Fruit fly (Drosophila melanogaster): Measurements from ENCODE around the gene CG8840.

The CG8840 gene

DNA sequence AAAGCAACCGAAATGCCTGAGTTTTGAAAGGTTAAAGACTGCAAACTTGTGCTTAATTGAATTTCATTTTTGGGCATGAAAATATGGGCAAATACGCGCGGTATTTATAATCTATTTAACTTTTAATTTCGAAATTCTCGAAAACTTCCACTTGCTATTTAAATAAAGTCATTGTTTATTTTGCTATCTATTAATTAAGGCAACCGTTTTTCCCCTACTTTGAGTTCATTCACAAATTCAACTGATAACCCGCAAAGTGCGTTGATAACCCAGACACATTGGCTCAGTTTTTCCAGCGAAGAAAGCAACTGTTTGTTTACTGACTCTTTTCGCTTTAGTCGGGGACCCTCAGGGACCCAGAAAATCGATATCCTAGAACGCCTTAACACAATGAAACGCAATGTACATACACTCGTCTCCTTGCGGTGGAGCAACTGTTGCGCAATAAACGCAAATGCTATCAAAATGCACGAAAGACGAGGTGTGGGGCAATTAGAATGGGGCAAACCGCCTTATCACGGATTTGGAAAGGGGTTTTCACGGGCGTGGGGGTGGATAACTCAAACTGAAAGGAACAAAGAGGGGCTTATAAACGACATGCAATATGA, 38.5 kb upstream of the CG8840 start:
- TF ChIP-seq CG34367 (tag; optimal IDR thresholded peaks at IDR 0.05) (no peak), CG17806 (tag; optimal IDR thresholded peaks at IDR 0.05) (no peak), CG15710 (tag; optimal IDR thresholded peaks at IDR 0.05) (no peak), CG32121 (GFP tag; IDR thresholded peaks at IDR 0.05) (no peak), CG14655 (GFP tag; optimal IDR thresholded peaks at IDR 0.05) (no peak)

DNA sequence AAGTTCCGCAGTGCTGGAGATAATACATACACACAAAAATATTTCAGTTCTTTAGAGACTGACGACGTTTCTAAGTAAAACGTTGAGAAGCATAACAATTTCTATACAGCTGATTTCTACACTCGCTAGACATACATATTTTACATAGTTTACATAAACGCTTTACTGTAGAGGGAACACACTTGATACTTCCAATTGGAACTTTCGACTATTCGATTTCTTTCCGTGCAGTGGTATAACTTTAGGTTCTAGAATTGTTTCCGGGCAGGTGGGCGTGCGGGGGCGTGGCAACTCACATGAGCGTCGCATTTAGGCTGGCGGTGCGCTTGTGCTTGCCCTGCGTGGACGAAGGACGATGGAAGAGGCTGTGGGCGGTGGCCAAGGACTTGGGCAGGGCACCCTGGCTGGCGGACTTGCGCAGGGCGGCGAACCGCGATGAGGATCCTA, 37.9 kb upstream of the CG8840 start:
- TF ChIP-seq Pif1B (GFP tag; optimal IDR thresholded peaks at IDR 0.05): no peak
- TF ChIP-seq CG8159 (tag; optimal IDR thresholded peaks at IDR 0.05): peak; percentile 20
- no peak for TF ChIP-seq CG13204 (GFP tag; optimal IDR thresholded peaks at IDR 0.05)
- peak; percentile 35; the same call in 1 of the 3 replicates for TF ChIP-seq fd96Ca (GFP tag; IDR thresholded peaks at IDR 0.05)
- TF ChIP-seq gl (tag; optimal IDR thresholded peaks at IDR 0.05): no peak
- no peak for TF ChIP-seq CG34367 (tag; optimal IDR thresholded peaks at IDR 0.05)
- TF ChIP-seq CG8301 (tag; optimal IDR thresholded peaks at IDR 0.05): peak; percentile 24
- no peak for TF ChIP-seq EcR (GFP tag; optimal IDR thresholded peaks at IDR 0.05)
- peak; percentile 29 for TF ChIP-seq CG14655 (GFP tag; optimal IDR thresholded peaks at IDR 0.05)
- TF ChIP-seq CG32121 (GFP tag; IDR thresholded peaks at IDR 0.05): peak; percentile 41; the same call in 1 of the 2 replicates
- no peak for TF ChIP-seq CG12605 (GFP tag; IDR thresholded peaks at IDR 0.05)
- TF ChIP-seq rn (GFP tag; IDR thresholded peaks at IDR 0.05): no peak
- no peak for TF ChIP-seq D1 (tag; optimal IDR thresholded peaks at IDR 0.05)
- peak; percentile 2 for TF ChIP-seq CG15710 (tag; optimal IDR thresholded peaks at IDR 0.05)
- TF ChIP-seq Snoo (tag; optimal IDR thresholded peaks at IDR 0.05): no peak
- no peak for TF ChIP-seq CG9948 (tag; optimal IDR thresholded peaks at IDR 0.05)
- peak; percentile 3 for TF ChIP-seq CG17806 (tag; optimal IDR thresholded peaks at IDR 0.05)
- TF ChIP-seq CG4496 (GFP tag; IDR thresholded peaks at IDR 0.05): peak; percentile 47; the same call in 1 of the 3 replicates
- TF ChIP-seq Ets98B (GFP tag; IDR thresholded peaks at IDR 0.05): peak; percentile 49
- TF ChIP-seq Pif1A (GFP tag; optimal IDR thresholded peaks at IDR 0.05): peak; percentile 39
- TF ChIP-seq CG10348 (GFP tag; IDR thresholded peaks at IDR 0.05): no peak

DNA sequence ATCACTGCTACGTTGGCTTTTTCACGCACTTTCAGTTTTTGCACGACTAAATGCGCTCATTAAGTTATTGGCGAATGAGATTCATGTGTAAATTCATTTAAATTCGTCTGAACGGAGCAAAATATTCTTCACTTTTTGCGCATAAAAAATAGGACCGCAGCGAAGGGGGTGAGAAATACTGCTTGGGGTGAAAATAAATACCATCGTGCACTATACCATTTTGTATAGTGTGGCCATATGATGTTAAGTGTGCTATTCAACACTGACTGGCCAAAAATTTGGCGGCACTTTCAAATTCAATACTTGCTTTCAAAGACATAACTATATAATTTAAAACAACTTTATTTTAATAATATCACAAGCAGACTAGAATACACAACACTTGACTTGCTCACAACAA, 37.1 kb upstream of the CG8840 start, which contains the start of gene GramD1B:
TSS of gene GramD1B (minus strand) at position 131 of the 400 bp plus-strand sequence.
- TF ChIP-seq CG34367 (tag; optimal IDR thresholded peaks at IDR 0.05) (no peak), CG4496 (GFP tag; IDR thresholded peaks at IDR 0.05) (no peak), CG17806 (tag; optimal IDR thresholded peaks at IDR 0.05) (no peak), CG32121 (GFP tag; IDR thresholded peaks at IDR 0.05) (no peak), CG8159 (tag; optimal IDR thresholded peaks at IDR 0.05) (no peak), CG15710 (tag; optimal IDR thresholded peaks at IDR 0.05) (no peak), Pif1B (GFP tag; optimal IDR thresholded peaks at IDR 0.05) (no peak), EcR (GFP tag; optimal IDR thresholded peaks at IDR 0.05) (no peak), D1 (tag; optimal IDR thresholded peaks at IDR 0.05) (no peak), CG13204 (GFP tag; optimal IDR thresholded peaks at IDR 0.05) (no peak), Ets98B (GFP tag; IDR thresholded peaks at IDR 0.05) (no peak), CG14655 (GFP tag; optimal IDR thresholded peaks at IDR 0.05) (no peak)

DNA sequence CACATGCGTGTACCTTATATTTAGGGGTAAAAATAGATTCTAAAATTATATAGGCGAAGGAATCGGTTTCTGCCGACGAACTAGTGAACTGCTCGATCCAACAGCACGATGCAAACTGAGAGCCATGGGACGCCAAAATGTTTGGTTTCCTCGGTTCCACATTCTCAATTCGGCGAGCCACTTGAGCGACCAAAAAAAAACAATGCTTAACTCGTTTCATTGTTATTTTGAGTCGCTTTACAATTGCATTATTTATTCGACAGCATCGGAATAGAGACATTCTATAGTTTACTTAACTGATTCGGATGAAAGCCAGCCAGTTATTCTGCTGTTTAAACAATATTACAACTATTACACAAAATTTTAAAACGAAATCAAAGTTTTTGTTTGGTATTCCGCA, 34.7 kb upstream of the CG8840 start, which contains the start of gene CG15412:
TSS of gene CG15412 (minus strand) at position 101 of the 400 bp plus-strand sequence.
- TF ChIP-seq EcR (GFP tag; optimal IDR thresholded peaks at IDR 0.05) (no peak), CG8301 (tag; optimal IDR thresholded peaks at IDR 0.05) (no peak), gl (tag; optimal IDR thresholded peaks at IDR 0.05) (no peak)

DNA sequence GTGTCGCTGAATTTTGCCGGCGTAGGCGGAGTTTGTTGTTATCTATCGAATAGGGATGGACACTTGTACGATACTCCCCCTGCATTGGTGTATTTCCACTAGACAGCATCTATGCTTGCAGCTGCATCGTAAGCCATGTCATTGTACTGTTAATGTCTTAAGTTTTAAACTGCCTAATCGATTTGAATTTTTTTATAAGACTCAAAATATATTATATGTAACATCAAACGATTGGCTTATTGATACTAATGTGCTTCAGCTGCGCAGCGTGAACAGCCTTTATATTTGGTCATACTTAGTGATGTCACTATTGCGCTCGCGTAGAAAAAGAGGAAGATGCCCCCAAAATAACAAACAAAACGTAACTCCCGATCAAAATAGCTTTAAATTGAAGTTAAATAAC, 33.7 kb upstream of the CG8840 start, which contains the start of the genes CG9662 and Ptpa:
TSS of gene CG9662 (minus strand) at position 54 of the 403 bp plus-strand sequence.
TSS of gene Ptpa (plus strand) at position 319 of the 403 bp plus-strand sequence.
- peak; percentile 67 for TF ChIP-seq CG4496 (GFP tag; IDR thresholded peaks at IDR 0.05)
- peak; percentile 61 for TF ChIP-seq CG15710 (tag; optimal IDR thresholded peaks at IDR 0.05)
- TF ChIP-seq CG8159 (tag; optimal IDR thresholded peaks at IDR 0.05): peak; percentile 67
- TF ChIP-seq CG10348 (GFP tag; IDR thresholded peaks at IDR 0.05): 0 out of 2 replicates have a peak, but pooled peaks have one; percentile 14
- peak; percentile 42 for TF ChIP-seq Ets98B (GFP tag; IDR thresholded peaks at IDR 0.05)
- TF ChIP-seq gl (tag; optimal IDR thresholded peaks at IDR 0.05): no peak
- TF ChIP-seq fd96Ca (GFP tag; IDR thresholded peaks at IDR 0.05): peak; percentile 76
- no peak for TF ChIP-seq D1 (tag; optimal IDR thresholded peaks at IDR 0.05)
- peak; percentile 59 for TF ChIP-seq CG8301 (tag; optimal IDR thresholded peaks at IDR 0.05)
- peak; percentile 62 for TF ChIP-seq CG9948 (tag; optimal IDR thresholded peaks at IDR 0.05)
- peak; percentile 65 for TF ChIP-seq CG14655 (GFP tag; optimal IDR thresholded peaks at IDR 0.05)
- TF ChIP-seq CG13204 (GFP tag; optimal IDR thresholded peaks at IDR 0.05): no peak
- no peak for TF ChIP-seq Pif1B (GFP tag; optimal IDR thresholded peaks at IDR 0.05)
- TF ChIP-seq CG17806 (tag; optimal IDR thresholded peaks at IDR 0.05): peak; percentile 59
- peak; percentile 62 for TF ChIP-seq rn (GFP tag; IDR thresholded peaks at IDR 0.05)
- TF ChIP-seq CG32121 (GFP tag; IDR thresholded peaks at IDR 0.05): peak; percentile 56; the same call in 1 of the 2 replicates
- TF ChIP-seq Pif1A (GFP tag; optimal IDR thresholded peaks at IDR 0.05): peak; percentile 54
- no peak for TF ChIP-seq Snoo (tag; optimal IDR thresholded peaks at IDR 0.05)
- no peak for TF ChIP-seq CG12605 (GFP tag; IDR thresholded peaks at IDR 0.05)
- TF ChIP-seq CG34367 (tag; optimal IDR thresholded peaks at IDR 0.05): peak; percentile 35
- TF ChIP-seq EcR (GFP tag; optimal IDR thresholded peaks at IDR 0.05): no peak

DNA sequence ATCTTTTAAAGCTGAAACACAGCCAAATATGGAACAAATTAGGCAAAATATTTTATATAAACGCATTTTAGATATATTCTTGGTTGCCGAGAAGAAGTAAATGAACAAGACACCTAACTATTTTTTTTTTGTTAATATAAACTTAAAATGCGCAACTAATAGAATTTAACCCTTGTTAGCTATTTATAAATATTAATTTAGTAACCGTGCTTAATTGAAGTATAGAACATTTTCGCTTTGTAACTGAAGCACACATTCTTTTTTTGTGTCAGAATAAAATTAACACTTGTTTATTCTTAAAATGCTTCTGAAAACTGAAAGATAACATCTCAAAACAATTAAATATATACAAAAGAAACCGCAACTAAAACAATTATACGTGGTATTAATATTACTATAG, 22.7 kb upstream of the CG8840 start, which contains the start of gene Sfp23F:
TSS of gene Sfp23F (minus strand) at position 101 of the 400 bp plus-strand sequence.
- TF ChIP-seq CG12605 (GFP tag; IDR thresholded peaks at IDR 0.05): no peak
- TF ChIP-seq fd96Ca (GFP tag; IDR thresholded peaks at IDR 0.05): no peak
- TF ChIP-seq CG13204 (GFP tag; optimal IDR thresholded peaks at IDR 0.05): no peak
- no peak for TF ChIP-seq Pif1A (GFP tag; optimal IDR thresholded peaks at IDR 0.05)
- TF ChIP-seq CG4496 (GFP tag; IDR thresholded peaks at IDR 0.05): no peak
- TF ChIP-seq EcR (GFP tag; optimal IDR thresholded peaks at IDR 0.05): no peak

Measured in whole organism, pupa.